Fruit fly (Drosophila melanogaster): ENCODE measurements around the gene Wnt4.

Wnt4 gene

dm6 chr2L:7291968-7292367, 15.0 kb upstream of the Wnt4 start (continued):
- TF ChIP-seq sim (GFP tag; IDR thresholded peaks at IDR 0.05) (no peak), Dfd (GFP tag; optimal IDR thresholded peaks at IDR 0.05) (no peak), CG10267 (tag; optimal IDR thresholded peaks at IDR 0.05) (no peak), CG8765 (GFP tag; IDR thresholded peaks at IDR 0.05) (peak; percentile 32)

dm6 chr2L:7290577-7290976, 13.6 kb upstream of the Wnt4 start:
- no peak for TF ChIP-seq CG2199 (GFP tag; IDR thresholded peaks at IDR 0.05)
- 0 out of 3 replicates have a peak, but pooled peaks have one; percentile 22 for TF ChIP-seq zfh1 (GFP tag; IDR thresholded peaks at IDR 0.05)
- 0 out of 3 replicates have a peak, but pooled peaks have one; percentile 40 for TF ChIP-seq CG16813 (GFP tag; IDR thresholded peaks at IDR 0.05; ENCODE audit: partially characterized antibody)
- TF ChIP-seq jing (GFP tag; optimal IDR thresholded peaks at IDR 0.05), result no peak
- TF ChIP-seq CG2129 (GFP tag; IDR thresholded peaks at IDR 0.05; ENCODE audit: partially characterized antibody), result 0 out of 2 replicates have a peak, but pooled peaks have one; percentile 37
- TF ChIP-seq ato (GFP tag; IDR thresholded peaks at IDR 0.05; ENCODE audit: partially characterized antibody), result no peak
- peak; percentile 38 for TF ChIP-seq BEAF-32 (GFP tag; optimal IDR thresholded peaks at IDR 0.05)
- TF ChIP-seq Mrtf (GFP tag; IDR thresholded peaks at IDR 0.05), result 0 out of 3 replicates have a peak, but pooled peaks have one; percentile 33
- TF ChIP-seq Dll (GFP tag; IDR thresholded peaks at IDR 0.05; ENCODE audit: partially characterized antibody), result peak; percentile 66
- TF ChIP-seq amos (GFP tag; IDR thresholded peaks at IDR 0.05; ENCODE audit: partially characterized antibody), result peak; percentile 18; the same call in 1 of the 2 replicates
- TF ChIP-seq tap (tag; optimal IDR thresholded peaks at IDR 0.05), result no peak
- TF ChIP-seq CG9727 (GFP tag; optimal IDR thresholded peaks at IDR 0.05), result peak; percentile 23
- peak; percentile 7 for TF ChIP-seq dmrt11E (tag; optimal IDR thresholded peaks at IDR 0.05)
- TF ChIP-seq Optix (GFP tag; IDR thresholded peaks at IDR 0.05), result no peak
- TF ChIP-seq Scr (GFP tag; IDR thresholded peaks at IDR 0.05; ENCODE audit: partially characterized antibody), result 0 out of 2 replicates have a peak, but pooled peaks have one; percentile 41
- peak; percentile 32 for TF ChIP-seq Med (GFP tag)
- no peak for TF ChIP-seq Fer2 (tag; optimal IDR thresholded peaks at IDR 0.05)
- no peak for TF ChIP-seq CG31365 (tag; optimal IDR thresholded peaks at IDR 0.05)
- TF ChIP-seq CG4360 (GFP tag; IDR thresholded peaks at IDR 0.05), result 0 out of 2 replicates have a peak, but pooled peaks have one; percentile 21
- TF ChIP-seq row (GFP tag; IDR thresholded peaks at IDR 0.05), result 0 out of 3 replicates have a peak, but pooled peaks have one; percentile 29

DNA sequence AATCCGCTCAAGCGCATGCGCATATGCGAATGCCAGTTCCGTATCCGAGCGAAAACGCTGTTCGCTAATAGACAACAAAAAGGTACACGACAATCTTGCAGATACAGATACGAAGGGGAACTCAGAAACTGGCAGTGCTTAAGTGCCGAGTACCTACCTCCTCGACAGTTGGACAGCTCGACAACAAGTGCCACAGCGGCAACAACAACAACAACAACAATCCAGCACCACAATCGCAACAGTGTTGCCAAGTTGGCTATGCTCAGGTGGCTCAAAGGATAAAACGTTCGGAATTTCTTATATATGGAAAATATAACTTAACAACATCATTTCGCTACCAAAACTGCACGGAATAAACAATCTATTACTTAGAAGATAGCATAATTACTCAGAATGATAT, 12.9 kb upstream of the Wnt4 start:
- no peak for TF ChIP-seq Side (GFP tag; optimal IDR thresholded peaks at IDR 0.05)
- TF ChIP-seq CG11696 (GFP tag; IDR thresholded peaks at IDR 0.05), result no peak
- TF ChIP-seq crol (GFP tag; IDR thresholded peaks at IDR 0.05), result no peak
- no peak for TF ChIP-seq CG7556 (GFP tag; optimal IDR thresholded peaks at IDR 0.05)
- no peak for TF ChIP-seq cato (GFP tag; optimal IDR thresholded peaks at IDR 0.05; ENCODE audit: borderline replicate concordance)
- no peak for TF ChIP-seq vnd (GFP tag; IDR thresholded peaks at IDR 0.05; ENCODE audit: partially characterized antibody)
- TF ChIP-seq CG4360 (GFP tag; IDR thresholded peaks at IDR 0.05), result peak; percentile 81
- peak; percentile 37 for TF ChIP-seq Sry-β (GFP tag; optimal IDR thresholded peaks at IDR 0.05)
- no peak for TF ChIP-seq Sin3A (optimal IDR thresholded peaks at IDR 0.05)
- no peak for TF ChIP-seq her (GFP tag; optimal IDR thresholded peaks at IDR 0.05)
- no peak for TF ChIP-seq zf30C (GFP tag; optimal IDR thresholded peaks at IDR 0.05)
- peak; percentile 47 for TF ChIP-seq Ets65A (GFP tag)
- TF ChIP-seq Dek (tag; optimal IDR thresholded peaks at IDR 0.05), result no peak

dm6 chr2L:7285862-7286261, 8.9 kb upstream of the Wnt4 start:
- TF ChIP-seq HLH54F (GFP tag; optimal IDR thresholded peaks at IDR 0.05) (no peak), nau (GFP tag; optimal IDR thresholded peaks at IDR 0.05) (no peak), trh (GFP tag; optimal IDR thresholded peaks at IDR 0.05) (no peak), CG6854 (GFP tag; optimal IDR thresholded peaks at IDR 0.05) (no peak), Pdp1 (GFP tag; optimal IDR thresholded peaks at IDR 0.05) (no peak), z (GFP tag; IDR thresholded peaks at IDR 0.05) (no peak), CG10147 (GFP tag; optimal IDR thresholded peaks at IDR 0.05) (no peak), tna (GFP tag; IDR thresholded peaks at IDR 0.05; ENCODE audit: partially characterized antibody) (no peak), Doc3 (GFP tag; IDR thresholded peaks at IDR 0.05; ENCODE audit: partially characterized antibody) (no peak), chinmo (GFP tag; IDR thresholded peaks at IDR 0.05; ENCODE audit: partially characterized antibody) (peak; percentile 70; the same call in 1 of the 4 replicates), CG18619 (GFP tag; optimal IDR thresholded peaks at IDR 0.05) (no peak), Hand (GFP tag; optimal IDR thresholded peaks at IDR 0.05) (no peak)

Measured in whole organism, embryonic.